Worm (Caenorhabditis elegans) whole organism, L1 larva: Measurements from ENCODE around the gene srd-34.

Experiments used
- C34B4.2 ChIP-seq: sonication (generic microtip); optimal IDR thresholded peaks from 2 replicates; lab custom pipeline; 2017; ENCODE audit warnings: mild to moderate bottlenecking, missing genetic modification characterization, missing compliant biosample characterization
- ama-1 ChIP-seq: fragments of 150-350 bp; optimal IDR thresholded peaks from 2 replicates; lab custom pipeline; 2014
- ceh-82 ChIP-seq, 3 experiments: fragments of 150-350 bp in 1 of 3; sonication (generic microtip) in 2 of 3; optimal IDR thresholded peaks; 2 replicates each; lab custom pipeline; 2014 to 2017; ENCODE audit warnings: missing biosample characterization in 3 of 3, missing genetic modification characterization in 3 of 3
- dpl-1 ChIP-seq, 3 experiments: fragments of 150-350 bp in 2 of 3; sonication (generic microtip) in 1 of 3; optimal IDR thresholded peaks; 2 replicates each; lab custom pipeline; 2014 to 2017; ENCODE audit warnings: missing biosample characterization in 3 of 3, missing genetic modification characterization in 3 of 3, missing genetic modification reagents in 3 of 3
- fkh-8 ChIP-seq: sonication (generic microtip); optimal IDR thresholded peaks from 2 replicates; lab custom pipeline; 2016; ENCODE audit warnings: mild to moderate bottlenecking, missing genetic modification characterization, missing compliant biosample characterization
- jun-1 ChIP-seq: fragments of 150-350 bp; optimal IDR thresholded peaks from 2 replicates; lab custom pipeline; 2014; ENCODE audit warnings: missing biosample characterization, missing genetic modification reagents, missing genetic modification characterization
- nhr-84 ChIP-seq: sonication (generic microtip); optimal IDR thresholded peaks from 2 replicates; lab custom pipeline; 2017; ENCODE audit warnings: missing biosample characterization, missing genetic modification characterization
- skn-1 ChIP-seq: fragments of 150-350 bp; optimal IDR thresholded peaks from 2 replicates; lab custom pipeline; 2014; ENCODE audit warnings: missing biosample characterization, missing genetic modification characterization
- tbx-2 ChIP-seq: sonication (generic microtip); optimal IDR thresholded peaks from 2 replicates; lab custom pipeline; 2016; ENCODE audit warnings: missing genetic modification characterization, missing compliant biosample characterization
- unc-62 ChIP-seq: fragments of 150-350 bp; optimal IDR thresholded peaks from 2 replicates; lab custom pipeline; 2014; ENCODE audit warnings: missing biosample characterization, missing genetic modification reagents, missing genetic modification characterization
- zag-1 ChIP-seq: fragments of 150-350 bp; optimal IDR thresholded peaks from 2 replicates; lab custom pipeline; 2014; ENCODE audit warnings: missing biosample characterization, missing genetic modification characterization

ce11 chrV:10536095-10536691 lies 12.7 kb downstream of the srd-34 start, which contains the start of gene ppm-1.A:
- TF ChIP-seq skn-1 (tag; lab: Kevin White, UChicago): peak; percentile 8
- TF ChIP-seq ama-1 (lab: Kevin White, UChicago): peak; percentile 28
- TF ChIP-seq jun-1 (tag; lab: Kevin White, UChicago): no peak
- no peak for TF ChIP-seq tbx-2
- no peak for TF ChIP-seq ceh-82 (tag; optimal IDR thresholded peaks at IDR 0.05; lab: Kevin White, UChicago)
- TF ChIP-seq zag-1 (tag; lab: Kevin White, UChicago): no peak
- no peak for TF ChIP-seq unc-62
- no peak for TF ChIP-seq C34B4.2 (tag; lab: Kevin White, UChicago)
- TF ChIP-seq dpl-1 (GFP tag; optimal IDR thresholded peaks at IDR 0.05; lab: Kevin White, UChicago): peak in 1 of 3 experiments; percentile 50
- TF ChIP-seq fkh-8: no peak
- TF ChIP-seq nhr-84 (tag; lab: Kevin White, UChicago): no peak
